Fruit fly (Drosophila melanogaster): ENCODE data around the gene CG33500.

The CG33500 gene

dm6 chr3L:11491222-11491873, 17.1 kb upstream of the CG33500 start (continued):
- TF ChIP-seq sc (optimal IDR thresholded peaks at IDR 0.05) (no peak), sc (GFP tag; optimal IDR thresholded peaks at IDR 0.05) (no peak), CG10274 (GFP tag; optimal IDR thresholded peaks at IDR 0.05) (peak; percentile 30), CG2875 (GFP tag; optimal IDR thresholded peaks at IDR 0.05) (no peak), gcm (GFP tag; optimal IDR thresholded peaks at IDR 0.05) (no peak), z (GFP tag; IDR thresholded peaks at IDR 0.05) (peak; percentile 48; the same call in 1 of the 3 replicates), maf-S (GFP tag; optimal IDR thresholded peaks at IDR 0.05) (peak; percentile 41), CG18262 (tag; optimal IDR thresholded peaks at IDR 0.05) (peak; percentile 66), Abd-B (GFP tag; optimal IDR thresholded peaks at IDR 0.05) (peak; percentile 37), NfI (GFP tag; optimal IDR thresholded peaks at IDR 0.05) (peak; percentile 67), Scr (GFP tag; IDR thresholded peaks at IDR 0.05; ENCODE audit: partially characterized antibody) (no peak), pb (GFP tag; optimal IDR thresholded peaks at IDR 0.05) (no peak), Xbp1 (GFP tag; optimal IDR thresholded peaks at IDR 0.05) (peak; percentile 66), CG34376 (GFP tag; optimal IDR thresholded peaks at IDR 0.05) (peak; percentile 21), ind (GFP tag; optimal IDR thresholded peaks at IDR 0.05) (peak; percentile 67), yki (optimal IDR thresholded peaks at IDR 0.05) (no peak), CG7963 (GFP tag; IDR thresholded peaks at IDR 0.05; ENCODE audit: partially characterized antibody) (no peak), bowl (GFP tag; IDR thresholded peaks at IDR 0.05) (no peak), nom (GFP tag; optimal IDR thresholded peaks at IDR 0.05) (peak; percentile 5), Doc2 (GFP tag; IDR thresholded peaks at IDR 0.05) (no peak), NC2α (GFP tag; optimal IDR thresholded peaks at IDR 0.05) (no peak), CG17829 (tag; optimal IDR thresholded peaks at IDR 0.05) (peak; percentile 55), CG12391 (tag; optimal IDR thresholded peaks at IDR 0.05) (peak; percentile 54), CG14667 (GFP tag; IDR thresholded peaks at IDR 0.05) (no peak; the same call in 1 of the 2 replicates), CG7372 (GFP tag; IDR thresholded peaks at IDR 0.05) (peak; percentile 67; the same call in 1 of the 2 replicates), bbx (GFP tag; IDR thresholded peaks at IDR 0.05; ENCODE audit: partially characterized antibody) (no peak), CG6254 (GFP tag; optimal IDR thresholded peaks at IDR 0.05) (no peak), Usf (GFP tag; optimal IDR thresholded peaks at IDR 0.05) (peak; percentile 47), Oaz (GFP tag; IDR thresholded peaks at IDR 0.05) (no peak), Awh (GFP tag; IDR thresholded peaks at IDR 0.05) (0 out of 2 replicates have a peak, but pooled peaks have one; percentile 38), CHES-1-like (GFP tag; optimal IDR thresholded peaks at IDR 0.05) (peak; percentile 71), CG8089 (GFP tag; optimal IDR thresholded peaks at IDR 0.05) (no peak), Ssrp (tag; optimal IDR thresholded peaks at IDR 0.05) (peak; percentile 53), CG6175 (GFP tag; IDR thresholded peaks at IDR 0.05) (no peak), trh (GFP tag; optimal IDR thresholded peaks at IDR 0.05) (no peak), so (GFP tag; IDR thresholded peaks at IDR 0.05) (peak; percentile 67; the same call in 2 of the 3 replicates), CG15269 (tag; optimal IDR thresholded peaks at IDR 0.05) (peak; percentile 79), CG4360 (GFP tag; IDR thresholded peaks at IDR 0.05) (no peak), CG7928 (GFP tag; optimal IDR thresholded peaks at IDR 0.05) (peak; percentile 24), pzg (GFP tag; optimal IDR thresholded peaks at IDR 0.05) (no peak), D19A (tag; optimal IDR thresholded peaks at IDR 0.05) (peak; percentile 15), gcm2 (GFP tag; optimal IDR thresholded peaks at IDR 0.05) (no peak), Lim3 (GFP tag; IDR thresholded peaks at IDR 0.05) (no peak), kni (GFP tag; optimal IDR thresholded peaks at IDR 0.05) (no peak), cad (GFP tag; optimal IDR thresholded peaks at IDR 0.05) (no peak), CG11085 (GFP tag; IDR thresholded peaks at IDR 0.05) (no peak), Vsx1 (GFP tag; optimal IDR thresholded peaks at IDR 0.05) (no peak), ro (GFP tag; IDR thresholded peaks at IDR 0.05) (no peak), sd (tag; optimal IDR thresholded peaks at IDR 0.05) (peak; percentile 37), Dref (GFP tag; IDR thresholded peaks at IDR 0.05) (no peak), ac (GFP tag; optimal IDR thresholded peaks at IDR 0.05) (no peak)

Measured in whole organism, embryonic.